Worm (Caenorhabditis elegans): ENCODE results near the gene C55A6.11.

The C55A6.11 gene

ce11 chrV:11516141-11516591 is 4.1 kb upstream of the C55A6.11 start, which contains the start of gene sdz-8:
Gene sdz-8 (minus strand): TSS chrV:11516191.
- no peak for TF ChIP-seq cnd-1 (tag; optimal IDR thresholded peaks at IDR 0.05)
- TF ChIP-seq nhr-76 (tag; optimal IDR thresholded peaks at IDR 0.05): no peak
- no peak for TF ChIP-seq elt-3 (tag; optimal IDR thresholded peaks at IDR 0.05)

- TF ChIP-seq lin-32 (GFP tag; optimal IDR thresholded peaks at IDR 0.05): no peak
- TF ChIP-seq mls-2 (tag; optimal IDR thresholded peaks at IDR 0.05): no peak
- TF ChIP-seq lsy-2 (tag; optimal IDR thresholded peaks at IDR 0.05): no peak
- no peak for TF ChIP-seq hlh-1 (tag; optimal IDR thresholded peaks at IDR 0.05)
- TF ChIP-seq elt-3 (tag; optimal IDR thresholded peaks at IDR 0.05): no peak
- no peak for TF ChIP-seq unc-62 (GFP tag; optimal IDR thresholded peaks at IDR 0.05)
- no peak for TF ChIP-seq unc-120 (tag; optimal IDR thresholded peaks at IDR 0.05; ENCODE audit: poor library complexity, severe bottlenecking)
- TF ChIP-seq nhr-76 (tag; optimal IDR thresholded peaks at IDR 0.05): no peak
- TF ChIP-seq ces-1 (GFP tag; optimal IDR thresholded peaks at IDR 0.05): no peak
- TF ChIP-seq cnd-1 (tag; optimal IDR thresholded peaks at IDR 0.05): no peak
- no peak for TF ChIP-seq ztf-11 (tag; optimal IDR thresholded peaks at IDR 0.05)
- TF ChIP-seq sem-2 (GFP tag; optimal IDR thresholded peaks at IDR 0.05): no peak
- no peak for TF ChIP-seq bed-3 (GFP tag; optimal IDR thresholded peaks at IDR 0.05)
- TF ChIP-seq unc-39 (tag; optimal IDR thresholded peaks at IDR 0.05): no peak
- no peak for TF ChIP-seq drap-1 (GFP tag; optimal IDR thresholded peaks at IDR 0.05)
- no peak for TF ChIP-seq tbx-8 (GFP tag; optimal IDR thresholded peaks at IDR 0.05)
- no peak for TF ChIP-seq nhr-237 (tag; optimal IDR thresholded peaks at IDR 0.05)
- no peak for TF ChIP-seq ceh-39 (tag; optimal IDR thresholded peaks at IDR 0.05)
- TF ChIP-seq flh-1 (GFP tag; optimal IDR thresholded peaks at IDR 0.05): no peak
- no peak for TF ChIP-seq ceh-43 (GFP tag; optimal IDR thresholded peaks at IDR 0.05)
These were observed 2.5 kb upstream of the C55A6.11 start, which contains the start of gene C55A6.4 for ce11 chrV:11517789-11518188. Gene C55A6.4 (minus strand): TSS chrV:11517889.

DNA sequence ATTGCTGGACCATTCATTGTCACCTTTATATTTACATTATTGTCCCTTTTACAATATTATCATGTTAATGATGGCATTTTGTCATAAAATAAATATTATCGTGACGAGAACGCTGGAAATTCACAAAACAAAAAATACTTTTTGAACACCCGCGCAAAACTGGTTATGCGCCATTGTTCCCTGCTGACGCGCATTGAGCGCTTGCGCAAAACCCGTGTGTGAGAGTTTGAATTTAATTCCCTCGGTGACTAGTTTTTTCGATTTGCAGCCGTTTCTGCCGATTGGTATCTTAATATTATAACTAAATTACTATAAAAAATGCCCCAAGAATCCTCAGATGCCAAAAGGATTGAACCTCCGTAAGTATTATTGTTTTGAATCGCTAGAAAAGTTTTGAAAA is 1.1 kb downstream of the C55A6.11 start, which contains the start of gene pafo-1:
Gene pafo-1 (plus strand): TSS at position 256 of the 400 bp plus-strand sequence.
- TF ChIP-seq mab-5 (tag; optimal IDR thresholded peaks at IDR 0.05) (no peak), nhr-76 (tag; optimal IDR thresholded peaks at IDR 0.05) (no peak), blmp-1 (tag; optimal IDR thresholded peaks at IDR 0.05) (no peak), M03D4.4 (tag; optimal IDR thresholded peaks at IDR 0.05) (peak; percentile 76), ztf-11 (tag; optimal IDR thresholded peaks at IDR 0.05) (no peak), pha-4 (tag; optimal IDR thresholded peaks at IDR 0.05) (peak; percentile 70), ceh-43 (GFP tag; optimal IDR thresholded peaks at IDR 0.05) (peak; percentile 44), unc-39 (tag; optimal IDR thresholded peaks at IDR 0.05) (no peak), lin-32 (GFP tag; optimal IDR thresholded peaks at IDR 0.05) (no peak), ceh-39 (tag; optimal IDR thresholded peaks at IDR 0.05) (peak; percentile 20), lin-13 (tag; optimal IDR thresholded peaks at IDR 0.05) (peak; percentile 87), sptf-1 (tag; optimal IDR thresholded peaks at IDR 0.05) (no peak), elt-1 (tag; optimal IDR thresholded peaks at IDR 0.05; ENCODE audit: borderline replicate concordance, insufficient read depth) (no peak), ham-2 (GFP tag; optimal IDR thresholded peaks at IDR 0.05) (no peak), mep-1 (tag; optimal IDR thresholded peaks at IDR 0.05) (peak; percentile 80), nhr-28 (tag; optimal IDR thresholded peaks at IDR 0.05) (no peak), ceh-83 (GFP tag; optimal IDR thresholded peaks at IDR 0.05) (peak; percentile 19), unc-120 (tag; optimal IDR thresholded peaks at IDR 0.05; ENCODE audit: poor library complexity, severe bottlenecking) (peak; percentile 28), mls-2 (tag; optimal IDR thresholded peaks at IDR 0.05) (no peak), nhr-2 (tag; optimal IDR thresholded peaks at IDR 0.05) (no peak), tbx-8 (GFP tag; optimal IDR thresholded peaks at IDR 0.05) (peak; percentile 43), bed-3 (GFP tag; optimal IDR thresholded peaks at IDR 0.05) (no peak), zip-8 (tag; optimal IDR thresholded peaks at IDR 0.05) (no peak), ces-1 (GFP tag; optimal IDR thresholded peaks at IDR 0.05) (no peak), unc-62 (GFP tag; optimal IDR thresholded peaks at IDR 0.05) (no peak), nhr-237 (tag; optimal IDR thresholded peaks at IDR 0.05) (peak; percentile 74), drap-1 (GFP tag; optimal IDR thresholded peaks at IDR 0.05) (peak; percentile 49), snpc-4 (tag; optimal IDR thresholded peaks at IDR 0.05) (no peak), hlh-1 (tag; optimal IDR thresholded peaks at IDR 0.05) (peak; percentile 57), flh-1 (GFP tag; optimal IDR thresholded peaks at IDR 0.05) (no peak), sem-2 (GFP tag; optimal IDR thresholded peaks at IDR 0.05) (peak; percentile 32), nhr-12 (tag; optimal IDR thresholded peaks at IDR 0.05) (no peak), cnd-1 (tag; optimal IDR thresholded peaks at IDR 0.05) (peak; percentile 47), elt-3 (tag; optimal IDR thresholded peaks at IDR 0.05) (no peak), lsy-2 (tag; optimal IDR thresholded peaks at IDR 0.05) (peak; percentile 75)
